Worm (Caenorhabditis elegans) whole organism, late embryonic: ENCODE measurements around the gene pos-1.

Source experiments
- C08G9.2 ChIP-seq: sonication (generic microtip); optimal IDR thresholded peaks from 2 replicates; lab custom pipeline; 2016; ENCODE audit warnings: mild to moderate bottlenecking, missing genetic modification characterization, moderate library complexity, missing compliant biosample characterization
- C38D4.7 ChIP-seq: fragments of 200-800 bp; sonication (Bioruptor generic); optimal IDR thresholded peaks from 2 replicates; lab custom pipeline; 2018; ENCODE audit warnings: mild to moderate bottlenecking, missing genetic modification characterization, moderate library complexity, missing compliant biosample characterization
- F13H6.1 ChIP-seq: sonication (generic microtip); optimal IDR thresholded peaks from 2 replicates; lab custom pipeline; 2016; ENCODE audit warnings: missing genetic modification characterization, missing compliant biosample characterization
- K02D7.2 ChIP-seq: sonication (generic microtip); optimal IDR thresholded peaks from 2 replicates; lab custom pipeline; 2017; ENCODE audit warnings: mild to moderate bottlenecking, missing genetic modification characterization, missing compliant biosample characterization
- T23F11.4 ChIP-seq: fragments of 200-800 bp; sonication (Bioruptor generic); optimal IDR thresholded peaks from 2 replicates; lab custom pipeline; 2018; ENCODE audit warnings: mild to moderate bottlenecking, missing genetic modification characterization, missing compliant biosample characterization
- ama-1 ChIP-seq: fragments of 150-350 bp; optimal IDR thresholded peaks from 2 replicates; lab custom pipeline; 2014
- ceh-2 ChIP-seq: sonication (generic microtip); optimal IDR thresholded peaks from 2 replicates; lab custom pipeline; 2016; ENCODE audit warnings: missing genotype, missing genetic modification characterization, missing compliant biosample characterization
- ceh-24 ChIP-seq: sonication (generic microtip); optimal IDR thresholded peaks from 2 replicates; lab custom pipeline; 2016; ENCODE audit warnings: mild to moderate bottlenecking, missing genetic modification characterization, missing compliant biosample characterization
- ceh-30 ChIP-seq: fragments of 150-350 bp; optimal IDR thresholded peaks from 2 replicates; lab custom pipeline; 2014; ENCODE audit warnings: missing biosample characterization, missing genetic modification characterization
- ceh-34 ChIP-seq: sonication (generic microtip); optimal IDR thresholded peaks from 2 replicates; lab custom pipeline; 2016; ENCODE audit warnings: mild to moderate bottlenecking, missing genetic modification characterization, missing compliant biosample characterization
- ceh-45 ChIP-seq: fragments of 200-800 bp; sonication (Bioruptor generic); IDR thresholded peaks from 2 replicates; pipeline ENCODE4 v1.3.6; 2022; ENCODE audit warnings: missing genetic modification reagents, missing genetic modification characterization, missing compliant biosample characterization
- ceh-48 ChIP-seq: sonication (generic microtip); optimal IDR thresholded peaks from 2 replicates; lab custom pipeline; 2016; ENCODE audit warnings: missing genetic modification characterization, inconsistent platforms, missing compliant biosample characterization
- ceh-6 ChIP-seq: fragments of 200-800 bp; sonication (Bioruptor generic); optimal IDR thresholded peaks from 2 replicates; lab custom pipeline; 2018; ENCODE audit warnings: mild to moderate bottlenecking, missing genetic modification characterization, missing compliant biosample characterization
- dve-1 ChIP-seq: sonication (generic microtip); optimal IDR thresholded peaks from 2 replicates; lab custom pipeline; 2017; ENCODE audit warnings: antibody characterized with exemption, mild to moderate bottlenecking, missing genetic modification characterization, missing compliant biosample characterization
- elt-2 ChIP-seq: sonication (generic microtip); optimal IDR thresholded peaks from 2 replicates; lab custom pipeline; 2016; ENCODE audit warnings: missing genetic modification reagents, missing genetic modification characterization, missing compliant biosample characterization
- elt-4 ChIP-seq: sonication (generic microtip); optimal IDR thresholded peaks from 2 replicates; lab custom pipeline; 2016; ENCODE audit warnings: missing genetic modification characterization, missing compliant biosample characterization
- ets-4 ChIP-seq: sonication (generic microtip); optimal IDR thresholded peaks from 2 replicates; lab custom pipeline; 2016; ENCODE audit warnings: missing genetic modification characterization, missing compliant biosample characterization
- eyg-1 ChIP-seq: sonication (generic microtip); optimal IDR thresholded peaks from 2 replicates; lab custom pipeline; 2016; ENCODE audit warnings: missing genotype, missing genetic modification characterization, missing compliant biosample characterization
- fax-1 ChIP-seq: sonication (generic microtip); optimal IDR thresholded peaks from 2 replicates; lab custom pipeline; 2016; ENCODE audit warnings: missing genotype, missing genetic modification characterization, missing compliant biosample characterization
- fkh-6 ChIP-seq: sonication (generic microtip); optimal IDR thresholded peaks from 2 replicates; lab custom pipeline; 2016; ENCODE audit warnings: missing genetic modification characterization, missing compliant biosample characterization
- gmeb-2 ChIP-seq: sonication (generic microtip); optimal IDR thresholded peaks from 2 replicates; lab custom pipeline; 2016; ENCODE audit warnings: missing genetic modification characterization, inconsistent platforms, missing compliant biosample characterization
- hlh-13 ChIP-seq: fragments of 200-800 bp; sonication (Bioruptor generic); optimal IDR thresholded peaks from 2 replicates; lab custom pipeline; 2018; ENCODE audit warnings: mild to moderate bottlenecking, missing genetic modification characterization, missing compliant biosample characterization
- hlh-15 ChIP-seq: sonication (generic microtip); optimal IDR thresholded peaks from 2 replicates; lab custom pipeline; 2016; ENCODE audit warnings: missing genetic modification characterization, missing compliant biosample characterization
- hlh-30 ChIP-seq: sonication (generic microtip); optimal IDR thresholded peaks from 2 replicates; lab custom pipeline; 2017; ENCODE audit warnings: antibody characterized with exemption, missing genetic modification characterization, missing compliant biosample characterization; ENCODE audit not compliant: insufficient read depth
- hlh-8 ChIP-seq: sonication (generic microtip); optimal IDR thresholded peaks from 2 replicates; lab custom pipeline; 2016; ENCODE audit warnings: missing genotype, missing genetic modification characterization, missing compliant biosample characterization
- lim-6 ChIP-seq: sonication (generic microtip); optimal IDR thresholded peaks from 2 replicates; lab custom pipeline; 2016; ENCODE audit warnings: missing genetic modification characterization, missing compliant biosample characterization
- madf-2 ChIP-seq: sonication (generic microtip); optimal IDR thresholded peaks from 2 replicates; lab custom pipeline; 2017; ENCODE audit warnings: missing genetic modification characterization, missing compliant biosample characterization
- mec-3 ChIP-seq: sonication (generic microtip); optimal IDR thresholded peaks from 2 replicates; lab custom pipeline; 2016; ENCODE audit warnings: borderline replicate concordance, missing genetic modification characterization, missing compliant biosample characterization
- nfya-1 ChIP-seq: sonication (generic microtip); optimal IDR thresholded peaks from 2 replicates; lab custom pipeline; 2017; ENCODE audit warnings: missing genetic modification characterization, mild to moderate bottlenecking, missing compliant biosample characterization, antibody characterized with exemption, moderate library complexity
- nhr-11 ChIP-seq: fragments of 150-350 bp; optimal IDR thresholded peaks from 2 replicates; lab custom pipeline; 2014; ENCODE audit warnings: missing biosample characterization, missing genetic modification characterization
- nhr-232 ChIP-seq: sonication (generic microtip); optimal IDR thresholded peaks from 2 replicates; lab custom pipeline; 2016; ENCODE audit warnings: missing genetic modification characterization, missing compliant biosample characterization
- odd-2 ChIP-seq: sonication (generic microtip); optimal IDR thresholded peaks from 2 replicates; lab custom pipeline; 2017; ENCODE audit warnings: antibody characterized with exemption, mild to moderate bottlenecking, missing genetic modification characterization, missing compliant biosample characterization
- pat-9 ChIP-seq: fragments of 200-800 bp; sonication (Bioruptor generic); optimal IDR thresholded peaks from 2 replicates; lab custom pipeline; 2018; ENCODE audit warnings: mild to moderate bottlenecking, missing genetic modification characterization, moderate library complexity, missing compliant biosample characterization
- pha-2 ChIP-seq: sonication (generic microtip); optimal IDR thresholded peaks from 2 replicates; lab custom pipeline; 2017; ENCODE audit warnings: mild to moderate bottlenecking, missing genetic modification characterization, missing compliant biosample characterization
- pha-4 ChIP-seq: fragments of 150-350 bp; optimal IDR thresholded peaks from 2 replicates; lab custom pipeline; 2018; ENCODE audit warnings: missing biosample characterization, missing genetic modification reagents, missing genetic modification characterization
- pros-1 ChIP-seq: fragments of 150-350 bp; optimal IDR thresholded peaks from 2 replicates; lab custom pipeline; 2014; ENCODE audit warnings: missing biosample characterization, missing genetic modification reagents, missing genetic modification characterization
- ref-2 ChIP-seq: sonication (generic microtip); optimal IDR thresholded peaks from 2 replicates; lab custom pipeline; 2016; ENCODE audit warnings: missing genetic modification characterization, missing compliant biosample characterization
- rnt-1 ChIP-seq: sonication (generic microtip); optimal IDR thresholded peaks from 2 replicates; lab custom pipeline; 2016; ENCODE audit warnings: missing genetic modification characterization, missing compliant biosample characterization
- sdc-2 ChIP-seq: sonication (generic microtip); optimal IDR thresholded peaks from 2 replicates; lab custom pipeline; 2016; ENCODE audit warnings: missing genotype, missing genetic modification characterization, missing compliant biosample characterization
- sox-2 ChIP-seq: fragments of 200-800 bp; sonication (Bioruptor generic); IDR thresholded peaks from 2 replicates; pipeline ENCODE4 v1.3.6; 2022; ENCODE audit warnings: missing genetic modification reagents, missing genetic modification characterization, missing compliant biosample characterization
- sox-4 ChIP-seq: sonication (generic microtip); optimal IDR thresholded peaks from 2 replicates; lab custom pipeline; 2017; ENCODE audit warnings: mild to moderate bottlenecking, missing genetic modification characterization, inconsistent platforms, missing compliant biosample characterization
- syd-9 ChIP-seq: sonication (generic microtip); optimal IDR thresholded peaks from 2 replicates; lab custom pipeline; 2016; ENCODE audit warnings: mild to moderate bottlenecking, missing genetic modification characterization, moderate library complexity, missing compliant biosample characterization
- tbx-2 ChIP-seq: sonication (generic microtip); optimal IDR thresholded peaks from 2 replicates; lab custom pipeline; 2016; ENCODE audit warnings: missing genetic modification characterization, missing compliant biosample characterization
- tbx-7 ChIP-seq: sonication (generic microtip); optimal IDR thresholded peaks from 2 replicates; lab custom pipeline; 2016; ENCODE audit warnings: missing genotype, missing genetic modification characterization, missing compliant biosample characterization
- unc-3 ChIP-seq, 2 experiments: fragments of 200-800 bp in 1 of 2; sonication (Bioruptor generic) in 1 of 2; sonication (generic microtip) in 1 of 2; conservative IDR thresholded peaks in 1 of 2; optimal IDR thresholded peaks in 1 of 2; 2 replicates each; pipeline versions ENCODE4 v1.3.6 to Lab custom; 2016 to 2022; ENCODE audit warnings: missing compliant biosample characterization in 2 of 2, missing genetic modification characterization in 2 of 2, missing genetic modification reagents in 1 of 2
- zip-5 ChIP-seq: sonication (generic microtip); optimal IDR thresholded peaks from 2 replicates; lab custom pipeline; 2016; ENCODE audit warnings: missing genetic modification characterization, missing compliant biosample characterization

The pos-1 gene

ce11 chrV:8409594-8409993, 4.3 kb upstream of the pos-1 start:
- TF ChIP-seq dve-1 (tag; lab: Kevin White, UChicago) (no peak), madf-2 (tag; lab: Kevin White, UChicago) (no peak), ama-1 (lab: Kevin White, UChicago) (no peak), tbx-2 (tag; lab: Kevin White, UChicago) (no peak), pat-9 (no peak), mec-3 (tag; lab: Kevin White, UChicago) (no peak), ceh-34 (tag; lab: Kevin White, UChicago) (no peak), K02D7.2 (tag; lab: Kevin White, UChicago) (no peak), zip-5 (tag; lab: Kevin White, UChicago) (no peak), ref-2 (tag; lab: Kevin White, UChicago) (no peak), ceh-2 (tag; lab: Kevin White, UChicago) (no peak), hlh-8 (tag; lab: Kevin White, UChicago) (no peak), ceh-45 (GFP tag; lab: Robert Waterston, UW) (no peak), hlh-13 (no peak), T23F11.4 (GFP tag; lab: Kevin White, UChicago) (no peak), gmeb-2 (tag; lab: Kevin White, UChicago) (no peak), C08G9.2 (tag; lab: Kevin White, UChicago) (no peak)

ce11 chrV:8410406-8410805, 3.5 kb upstream of the pos-1 start, which contains the start of gene F52E1.2:
F52E1.2 (plus strand) TSS chrV:8410595.
- TF ChIP-seq ceh-30 (tag; lab: Kevin White, UChicago) (no peak), nhr-232 (tag; lab: Kevin White, UChicago) (no peak)

ce11 chrV:8413432-8414021, 359 bp upstream of the pos-1 start, which contains the start of gene vha-18:
vha-18 (minus strand) TSS chrV:8413482.
- no peak for TF ChIP-seq ceh-48 (tag; lab: Kevin White, UChicago)
- no peak for TF ChIP-seq fkh-6
- no peak for TF ChIP-seq F13H6.1
- TF ChIP-seq sdc-2 (tag; lab: Kevin White, UChicago), result no peak
- TF ChIP-seq pros-1 (tag; lab: Kevin White, UChicago), result no peak
- no peak for TF ChIP-seq unc-3 (GFP tag; conservative IDR thresholded peaks at IDR 0.05; lab: Robert Waterston, UW)
- no peak for TF ChIP-seq unc-3 (tag; optimal IDR thresholded peaks at IDR 0.05; lab: Kevin White, UChicago)
- TF ChIP-seq nhr-11, result no peak
- no peak for TF ChIP-seq ceh-6 (GFP tag; lab: Kevin White, UChicago)
- no peak for TF ChIP-seq lim-6 (tag; lab: Kevin White, UChicago)
- TF ChIP-seq tbx-7, result no peak
- TF ChIP-seq nhr-232 (tag; lab: Kevin White, UChicago), result no peak
- TF ChIP-seq elt-4, result no peak
- no peak for TF ChIP-seq C08G9.2 (tag; lab: Kevin White, UChicago)
- TF ChIP-seq ets-4 (tag; lab: Kevin White, UChicago), result no peak
- TF ChIP-seq hlh-30 (tag; lab: Kevin White, UChicago), result no peak
- TF ChIP-seq hlh-15 (tag; lab: Kevin White, UChicago), result no peak
- TF ChIP-seq ceh-34 (tag; lab: Kevin White, UChicago), result no peak
- TF ChIP-seq sox-4 (tag; lab: Kevin White, UChicago), result no peak
- TF ChIP-seq fax-1, result no peak
- TF ChIP-seq rnt-1, result no peak

- no peak for TF ChIP-seq ceh-24 (tag; lab: Kevin White, UChicago)
- no peak for TF ChIP-seq elt-2
- TF ChIP-seq sox-4 (tag; lab: Kevin White, UChicago), result no peak
- no peak for TF ChIP-seq odd-2 (tag; lab: Kevin White, UChicago)
- no peak for TF ChIP-seq sox-2
- no peak for TF ChIP-seq ceh-6 (GFP tag; lab: Kevin White, UChicago)
- TF ChIP-seq pha-4 (tag; lab: Kevin White, UChicago), result no peak
- TF ChIP-seq nhr-11, result no peak
- TF ChIP-seq C38D4.7 (GFP tag; lab: Kevin White, UChicago), result no peak
- TF ChIP-seq ref-2 (tag; lab: Kevin White, UChicago), result no peak
- no peak for TF ChIP-seq syd-9 (tag; lab: Kevin White, UChicago)
- TF ChIP-seq pha-2 (tag; lab: Kevin White, UChicago), result no peak
- no peak for TF ChIP-seq eyg-1 (tag; lab: Kevin White, UChicago)
- no peak for TF ChIP-seq nfya-1 (tag; lab: Kevin White, UChicago)
Measured at ce11 chrV:8415113-8415530, 1.2 kb downstream of the pos-1 start.
